Worm (Caenorhabditis elegans) whole organism, L1 larva: ENCODE data around the gene ndua-8.

ENCODE experiments used
- C34B4.2 ChIP-seq: sonication (generic microtip); optimal IDR thresholded peaks from 2 replicates; lab custom pipeline; 2017; ENCODE audit warnings: mild to moderate bottlenecking, missing genetic modification characterization, missing compliant biosample characterization
- F16B12.6 ChIP-seq: fragments of 150-350 bp; optimal IDR thresholded peaks from 2 replicates; lab custom pipeline; 2014; ENCODE audit warnings: missing biosample characterization, missing genetic modification characterization
- aly-2 ChIP-seq: fragments of 150-350 bp; optimal IDR thresholded peaks from 2 replicates; lab custom pipeline; 2014; ENCODE audit warnings: missing biosample characterization, missing genetic modification characterization
- ceh-82 ChIP-seq, 3 experiments: fragments of 150-350 bp in 1 of 3; sonication (generic microtip) in 2 of 3; optimal IDR thresholded peaks; 2 replicates each; lab custom pipeline; 2014 to 2017; ENCODE audit warnings: missing biosample characterization in 3 of 3, missing genetic modification characterization in 3 of 3
- ceh-88 ChIP-seq: fragments of 200-800 bp; sonication (Bioruptor generic); IDR thresholded peaks from 2 replicates; pipeline ENCODE4 v1.3.6; 2022; ENCODE audit warnings: missing genetic modification characterization, missing compliant biosample characterization
- dpl-1 ChIP-seq, 3 experiments: fragments of 150-350 bp in 2 of 3; sonication (generic microtip) in 1 of 3; optimal IDR thresholded peaks; 2 replicates each; lab custom pipeline; 2014 to 2017; ENCODE audit warnings: missing biosample characterization in 3 of 3, missing genetic modification characterization in 3 of 3, missing genetic modification reagents in 3 of 3
- dsc-1 ChIP-seq: sonication (generic microtip); optimal IDR thresholded peaks from 2 replicates; lab custom pipeline; 2016; ENCODE audit warnings: mild to moderate bottlenecking, missing genetic modification characterization, missing compliant biosample characterization
- efl-1 ChIP-seq, 4 experiments: fragments of 150-350 bp; optimal IDR thresholded peaks in 3 of 4; peaks in 1 of 4; 1 replicate in 1 of 4; 2 replicates in 3 of 4; lab custom pipeline; 2014; ENCODE audit warnings: missing biosample characterization in 2 of 4, missing genetic modification characterization in 2 of 4, missing genetic modification reagents in 2 of 4
- egl-13 ChIP-seq: sonication (generic microtip); optimal IDR thresholded peaks from 2 replicates; lab custom pipeline; 2016; ENCODE audit warnings: missing genotype, missing genetic modification reagents, missing genetic modification characterization, missing compliant biosample characterization
- elt-2 ChIP-seq: sonication (generic microtip); optimal IDR thresholded peaks from 2 replicates; lab custom pipeline; 2016; ENCODE audit warnings: missing genetic modification characterization, mild to moderate bottlenecking, inconsistent platforms, missing compliant biosample characterization, missing genetic modification reagents
- elt-3 ChIP-seq, 6 experiments: fragments of 150-350 bp in 1 of 6; sonication (generic microtip); optimal IDR thresholded peaks; 2 replicates each; lab custom pipeline; 2017 to 2018; ENCODE audit warnings: missing biosample characterization in 6 of 6, missing genetic modification characterization in 6 of 6, inconsistent platforms in 1 of 6
- fkh-10 ChIP-seq: sonication (generic microtip); optimal IDR thresholded peaks from 2 replicates; lab custom pipeline; 2017; ENCODE audit warnings: missing biosample characterization, missing genetic modification reagents, missing genetic modification characterization
- fkh-8 ChIP-seq: sonication (generic microtip); optimal IDR thresholded peaks from 2 replicates; lab custom pipeline; 2016; ENCODE audit warnings: mild to moderate bottlenecking, missing genetic modification characterization, missing compliant biosample characterization
- irx-1 ChIP-seq: sonication (generic microtip); optimal IDR thresholded peaks from 2 replicates; lab custom pipeline; 2016; ENCODE audit warnings: missing genetic modification characterization, missing compliant biosample characterization
- jun-1 ChIP-seq: fragments of 150-350 bp; optimal IDR thresholded peaks from 2 replicates; lab custom pipeline; 2014; ENCODE audit warnings: missing biosample characterization, missing genetic modification reagents, missing genetic modification characterization
- lin-13 ChIP-seq: fragments of 150-350 bp; optimal IDR thresholded peaks from 2 replicates; lab custom pipeline; 2014; ENCODE audit warnings: missing biosample characterization, missing genetic modification reagents, missing genetic modification characterization
- lin-14 ChIP-seq: fragments of 200-800 bp; sonication (Bioruptor generic); optimal IDR thresholded peaks from 2 replicates; lab custom pipeline; 2018; ENCODE audit warnings: mild to moderate bottlenecking, missing genetic modification characterization, moderate library complexity, missing compliant biosample characterization
- lin-15B ChIP-seq: fragments of 150-350 bp; sonication (generic microtip); optimal IDR thresholded peaks from 3 replicates; lab custom pipeline; 2014; ENCODE audit warnings: missing biosample characterization, missing genetic modification characterization
- lin-35 ChIP-seq, 2 experiments: fragments of 150-350 bp; optimal IDR thresholded peaks; 2 replicates each; lab custom pipeline; 2014; ENCODE audit warnings: missing biosample characterization in 2 of 2, missing genetic modification characterization in 2 of 2, missing genetic modification reagents in 2 of 2
- lsy-2 ChIP-seq, 2 experiments: fragments of 150-350 bp; optimal IDR thresholded peaks; 2 replicates each; lab custom pipeline; 2014; ENCODE audit warnings: missing biosample characterization in 2 of 2, missing genetic modification characterization in 2 of 2
- mab-9 ChIP-seq: fragments of 200-800 bp; sonication (Bioruptor generic); IDR thresholded peaks from 2 replicates; pipeline ENCODE4 v1.3.6; 2022; ENCODE audit warnings: missing genetic modification reagents, missing genetic modification characterization, missing compliant biosample characterization
- mep-1 ChIP-seq: fragments of 150-350 bp; optimal IDR thresholded peaks from 2 replicates; lab custom pipeline; 2014; ENCODE audit warnings: missing biosample characterization, missing genetic modification characterization
- nhr-19 ChIP-seq: fragments of 200-800 bp; sonication (Bioruptor generic); conservative IDR thresholded peaks from 2 replicates; pipeline ENCODE4 v1.3.6; 2022; ENCODE audit warnings: missing genetic modification characterization, missing compliant biosample characterization
- nhr-237 ChIP-seq: fragments of 150-350 bp; optimal IDR thresholded peaks from 2 replicates; lab custom pipeline; 2014; ENCODE audit warnings: missing biosample characterization, missing genetic modification characterization
- nhr-47 ChIP-seq: sonication (generic microtip); optimal IDR thresholded peaks from 2 replicates; lab custom pipeline; 2016; ENCODE audit warnings: mild to moderate bottlenecking, missing genetic modification characterization, moderate library complexity, missing compliant biosample characterization
- nhr-71 ChIP-seq: sonication (generic microtip); optimal IDR thresholded peaks from 2 replicates; lab custom pipeline; 2016; ENCODE audit warnings: mild to moderate bottlenecking, missing genetic modification characterization, moderate library complexity, missing compliant biosample characterization
- nhr-76 ChIP-seq: sonication (generic microtip); optimal IDR thresholded peaks from 2 replicates; lab custom pipeline; 2017; ENCODE audit warnings: missing biosample characterization, missing genetic modification characterization
- nhr-77 ChIP-seq: fragments of 150-350 bp; optimal IDR thresholded peaks from 2 replicates; lab custom pipeline; 2014; ENCODE audit warnings: missing biosample characterization, missing genetic modification characterization
- nhr-84 ChIP-seq: sonication (generic microtip); optimal IDR thresholded peaks from 2 replicates; lab custom pipeline; 2017; ENCODE audit warnings: missing biosample characterization, missing genetic modification characterization
- snpc-4 ChIP-seq: fragments of 150-350 bp; optimal IDR thresholded peaks from 2 replicates; lab custom pipeline; 2014; ENCODE audit warnings: missing biosample characterization, missing genetic modification characterization
- snu-23 ChIP-seq: sonication (generic microtip); optimal IDR thresholded peaks from 2 replicates; lab custom pipeline; 2016; ENCODE audit warnings: missing genetic modification characterization, missing compliant biosample characterization
- sox-4 ChIP-seq: sonication (generic microtip); optimal IDR thresholded peaks from 2 replicates; lab custom pipeline; 2016; ENCODE audit warnings: missing genetic modification characterization, missing compliant biosample characterization
- sptf-1 ChIP-seq: fragments of 150-350 bp; optimal IDR thresholded peaks from 2 replicates; lab custom pipeline; 2014; ENCODE audit warnings: missing biosample characterization, missing genetic modification characterization
- swsn-7 ChIP-seq: sonication (generic microtip); optimal IDR thresholded peaks from 2 replicates; lab custom pipeline; 2016; ENCODE audit warnings: missing genetic modification characterization, missing compliant biosample characterization
- tbx-2 ChIP-seq: sonication (generic microtip); optimal IDR thresholded peaks from 2 replicates; lab custom pipeline; 2016; ENCODE audit warnings: missing genetic modification characterization, missing compliant biosample characterization
- unc-130 ChIP-seq: fragments of 150-350 bp; optimal IDR thresholded peaks from 2 replicates; lab custom pipeline; 2017; ENCODE audit warnings: missing biosample characterization, missing genetic modification characterization, inconsistent platforms
- unc-62 ChIP-seq: fragments of 150-350 bp; optimal IDR thresholded peaks from 2 replicates; lab custom pipeline; 2014; ENCODE audit warnings: missing biosample characterization, missing genetic modification reagents, missing genetic modification characterization
- unc-86 ChIP-seq: sonication (generic microtip); optimal IDR thresholded peaks from 2 replicates; lab custom pipeline; 2016; ENCODE audit warnings: missing genetic modification characterization, missing compliant biosample characterization
- unc-98 ChIP-seq: fragments of 200-800 bp; sonication (Bioruptor generic); IDR thresholded peaks from 2 replicates; pipeline ENCODE4 v1.3.6; 2022; ENCODE audit warnings: missing genetic modification characterization, missing compliant biosample characterization
- vab-15 ChIP-seq: sonication (generic microtip); optimal IDR thresholded peaks from 2 replicates; lab custom pipeline; 2017; ENCODE audit warnings: missing genotype, mild to moderate bottlenecking, missing genetic modification characterization, missing compliant biosample characterization
- zip-4 ChIP-seq: fragments of 200-800 bp; sonication (Bioruptor generic); optimal IDR thresholded peaks from 2 replicates; lab custom pipeline; 2018; ENCODE audit warnings: mild to moderate bottlenecking, missing genetic modification characterization, moderate library complexity, missing compliant biosample characterization
- ztf-11 ChIP-seq, 2 experiments: sonication (generic microtip); optimal IDR thresholded peaks; 2 replicates each; lab custom pipeline; 2016 to 2017; ENCODE audit warnings: missing genetic modification characterization in 2 of 2, missing biosample characterization in 1 of 2, missing compliant biosample characterization in 1 of 2
- ztf-4 ChIP-seq: fragments of 150-350 bp; optimal IDR thresholded peaks from 2 replicates; lab custom pipeline; 2014; ENCODE audit warnings: missing biosample characterization, missing genetic modification characterization

Gene ndua-8

DNA sequence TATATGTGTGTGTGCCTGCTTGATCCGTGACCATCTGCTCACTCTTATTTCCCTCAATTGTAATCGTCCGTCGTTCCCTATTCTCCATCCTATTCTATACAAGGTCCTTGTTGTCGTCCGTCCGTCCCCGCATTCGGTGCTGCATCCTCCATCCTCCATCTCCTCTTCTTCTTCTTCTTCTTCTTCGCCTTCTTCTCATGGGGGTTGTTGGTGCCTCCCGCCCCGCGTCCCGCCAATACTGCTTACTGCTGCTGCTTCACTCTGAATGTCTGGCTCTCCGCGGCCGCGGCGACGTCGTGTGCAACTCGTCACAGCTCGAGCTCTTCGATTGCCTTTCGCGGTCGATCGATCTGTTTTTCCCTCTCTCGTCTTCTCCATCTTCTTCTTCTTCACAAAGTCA lies 6.3 kb downstream of the ndua-8 start:
- peak; percentile 80 for TF ChIP-seq lin-14 (GFP tag; lab: Kevin White, UChicago)
- no peak for TF ChIP-seq snpc-4 (tag; lab: Kevin White, UChicago)
- TF ChIP-seq nhr-47 (tag; lab: Kevin White, UChicago), result peak; percentile 45
- TF ChIP-seq efl-1 (optimal IDR thresholded peaks at IDR 0.05; lab: Kevin White, UChicago), result peak in 1 of 2 experiments; percentile 14
- TF ChIP-seq efl-1 (GFP tag; optimal IDR thresholded peaks at IDR 0.05 in 1 of 2; lab: Kevin White, UChicago), result no peak
- peak in 2 of 3 experiments; percentile 9 to 61 for TF ChIP-seq ceh-82 (tag; optimal IDR thresholded peaks at IDR 0.05; lab: Kevin White, UChicago)
- peak; percentile 45 for TF ChIP-seq unc-86 (tag; lab: Kevin White, UChicago)
- peak; percentile 16 for TF ChIP-seq tbx-2 (tag; lab: Kevin White, UChicago)
- TF ChIP-seq dpl-1 (GFP tag; optimal IDR thresholded peaks at IDR 0.05; lab: Kevin White, UChicago), result peak in 1 of 3 experiments; percentile 33
- peak; percentile 45 for TF ChIP-seq swsn-7 (tag; lab: Kevin White, UChicago)
- peak; percentile 14; the same call in 1 of the 2 replicates for TF ChIP-seq mab-9 (GFP tag; lab: Robert Waterston, UW)
- no peak for TF ChIP-seq ztf-4 (tag; lab: Kevin White, UChicago)
- no peak for TF ChIP-seq zip-4 (GFP tag; lab: Kevin White, UChicago)
- TF ChIP-seq snu-23 (GFP tag; lab: Kevin White, UChicago), result peak; percentile 5
- no peak for TF ChIP-seq lin-13
- peak in 1 of 2 experiments; percentile 7 for TF ChIP-seq lsy-2 (tag; optimal IDR thresholded peaks at IDR 0.05; lab: Kevin White, UChicago)
- peak; percentile 69 for TF ChIP-seq fkh-8
- TF ChIP-seq lin-35 (GFP tag; optimal IDR thresholded peaks at IDR 0.05; lab: Kevin White, UChicago), result peak in 1 of 2 experiments; percentile 26
- TF ChIP-seq nhr-237 (tag; lab: Kevin White, UChicago), result no peak
- TF ChIP-seq nhr-71 (tag; lab: Kevin White, UChicago), result peak; percentile 40
- peak; percentile 53 for TF ChIP-seq fkh-10
- peak; percentile 28 for TF ChIP-seq mep-1 (tag; lab: Kevin White, UChicago)

DNA sequence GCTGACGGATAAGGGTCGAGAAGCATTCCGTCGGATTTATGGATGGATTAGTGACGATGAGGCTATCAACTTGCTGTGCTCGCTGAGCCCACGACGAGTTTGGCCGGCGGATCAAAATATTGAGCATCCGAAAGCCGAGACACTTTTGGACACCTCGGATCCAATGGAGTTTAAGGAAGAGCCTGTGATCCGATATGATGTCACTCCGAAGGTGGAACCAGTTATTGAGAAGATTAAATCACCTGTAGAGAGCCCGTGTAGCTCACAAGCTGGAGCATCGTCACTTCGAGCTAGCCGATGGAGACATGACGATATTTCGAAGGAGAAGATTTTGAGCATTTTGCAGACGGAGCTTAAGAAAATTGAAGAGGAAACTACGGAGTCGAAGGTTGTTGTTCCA lies 11.7 kb downstream of the ndua-8 start:
- TF ChIP-seq sox-4 (tag; lab: Kevin White, UChicago) (no peak), snpc-4 (tag; lab: Kevin White, UChicago) (no peak), vab-15 (tag; lab: Kevin White, UChicago) (no peak), unc-130 (no peak), irx-1 (tag; lab: Kevin White, UChicago) (no peak), sptf-1 (tag; lab: Kevin White, UChicago) (no peak), snu-23 (GFP tag; lab: Kevin White, UChicago) (no peak), C34B4.2 (tag; lab: Kevin White, UChicago) (no peak), F16B12.6 (tag; lab: Kevin White, UChicago) (no peak)

DNA sequence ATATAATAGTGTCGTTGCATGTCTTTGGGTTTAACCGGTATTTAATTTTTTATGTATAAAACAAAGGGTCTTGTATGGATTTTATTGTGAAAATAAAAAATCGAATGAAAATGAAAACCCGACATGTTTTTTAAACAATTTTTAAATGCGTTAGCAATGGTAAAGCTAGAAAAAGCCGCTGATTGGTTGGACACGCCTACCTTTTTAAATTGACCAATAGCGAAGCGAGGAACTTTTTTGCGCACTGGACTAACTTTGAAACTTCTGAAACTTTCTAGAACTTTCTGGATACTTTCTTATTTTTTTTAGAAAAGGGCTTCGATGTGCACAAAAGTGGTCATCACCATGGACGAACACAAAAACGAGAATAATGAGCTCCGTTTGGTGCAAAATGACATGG lies 17.4 kb downstream of the ndua-8 start:
- no peak for TF ChIP-seq elt-3 (tag; optimal IDR thresholded peaks at IDR 0.05; lab: Kevin White, UChicago)
- no peak for TF ChIP-seq nhr-84 (tag; lab: Kevin White, UChicago)
- TF ChIP-seq mep-1 (tag; lab: Kevin White, UChicago), result no peak
- no peak for TF ChIP-seq lsy-2 (tag; optimal IDR thresholded peaks at IDR 0.05; lab: Kevin White, UChicago)
- no peak for TF ChIP-seq unc-62 (GFP tag; lab: Kevin White, UChicago)
- no peak for TF ChIP-seq nhr-19 (GFP tag; lab: Robert Waterston, UW)
- TF ChIP-seq unc-98, result no peak
- no peak for TF ChIP-seq elt-2 (tag; lab: Kevin White, UChicago)

- no peak for TF ChIP-seq nhr-19 (GFP tag; lab: Robert Waterston, UW)
- TF ChIP-seq aly-2 (tag; lab: Kevin White, UChicago), result no peak
- TF ChIP-seq dsc-1 (tag; lab: Kevin White, UChicago), result no peak
- TF ChIP-seq lin-35 (GFP tag; optimal IDR thresholded peaks at IDR 0.05; lab: Kevin White, UChicago), result no peak
- TF ChIP-seq nhr-77 (tag; lab: Kevin White, UChicago), result no peak
- TF ChIP-seq nhr-237 (tag; lab: Kevin White, UChicago), result no peak
- no peak for TF ChIP-seq lin-15B (tag; lab: Kevin White, UChicago)
- TF ChIP-seq egl-13 (tag; lab: Kevin White, UChicago), result no peak
- no peak for TF ChIP-seq jun-1 (tag; lab: Kevin White, UChicago)
- no peak for TF ChIP-seq ceh-88 (GFP tag; lab: Robert Waterston, UW)
- TF ChIP-seq nhr-76 (tag; lab: Kevin White, UChicago), result no peak
- no peak for TF ChIP-seq ztf-11 (tag; optimal IDR thresholded peaks at IDR 0.05; lab: Kevin White, UChicago)
- TF ChIP-seq lin-13, result no peak
- no peak for TF ChIP-seq fkh-10
- TF ChIP-seq elt-2 (tag; lab: Kevin White, UChicago), result no peak
These were observed 20.8 kb downstream of the ndua-8 start, which contains the start of gene feh-1 for ce11 chrIII:2549620-2550019. TSS of gene feh-1 (plus strand) at chrIII:2549920.
